Worm (Caenorhabditis elegans): ENCODE data around the gene ZK686.6.

- no peak for TF ChIP-seq snpc-4 (tag; optimal IDR thresholded peaks at IDR 0.05)
- TF ChIP-seq R02D3.7 (tag; optimal IDR thresholded peaks at IDR 0.05) = no peak
- TF ChIP-seq ztf-11 (tag; optimal IDR thresholded peaks at IDR 0.05) = no peak
These were observed 39.5 kb upstream of the ZK686.6 start for ce11 chrIII:7812208-7812880.

Data from whole organism, L3 larva.